Worm (Caenorhabditis elegans) whole organism, midembryonic: ENCODE measurements around the gene gmeb-2.

Experiments
- T22C8.4 ChIP-seq: fragments of 200-800 bp; sonication (Bioruptor generic); IDR thresholded peaks from 2 replicates; pipeline ENCODE4 v1.3.6; 2022; ENCODE audit warnings: missing genetic modification characterization, missing compliant biosample characterization
- cog-1 ChIP-seq: sonication (generic microtip); optimal IDR thresholded peaks from 2 replicates; lab custom pipeline; 2016; ENCODE audit warnings: missing genetic modification characterization, missing compliant biosample characterization
- flt-1 ChIP-seq: fragments of 200-800 bp; sonication (Bioruptor generic); IDR thresholded peaks from 2 replicates; pipeline ENCODE4 v1.3.6; 2022; ENCODE audit warnings: missing genetic modification characterization, missing compliant biosample characterization
- klf-2 ChIP-seq: fragments of 200-800 bp; sonication (Bioruptor generic); conservative IDR thresholded peaks from 2 replicates; pipeline ENCODE4 v1.3.6; 2022; ENCODE audit warnings: missing genetic modification reagents, missing genetic modification characterization, missing compliant biosample characterization
- med-1 ChIP-seq: sonication (generic microtip); optimal IDR thresholded peaks from 2 replicates; lab custom pipeline; 2017; ENCODE audit warnings: missing genetic modification characterization, mild to moderate bottlenecking, missing compliant biosample characterization, antibody characterized with exemption, missing genetic modification reagents; ENCODE audit not compliant: insufficient read depth
- ref-1 ChIP-seq: fragments of 200-800 bp; sonication (Bioruptor generic); conservative IDR thresholded peaks from 2 replicates; pipeline ENCODE4 v1.3.6; 2022; ENCODE audit warnings: missing genetic modification reagents, missing genetic modification characterization, missing compliant biosample characterization
- tab-1 ChIP-seq: fragments of 200-800 bp; sonication (Bioruptor generic); IDR thresholded peaks from 2 replicates; pipeline ENCODE4 v1.3.6; 2022; ENCODE audit warnings: missing genetic modification characterization, missing compliant biosample characterization
- ztf-23 ChIP-seq: fragments of 200-800 bp; sonication (Bioruptor generic); IDR thresholded peaks from 2 replicates; pipeline ENCODE4 v1.3.6; 2022; ENCODE audit warnings: missing genetic modification reagents, missing genetic modification characterization, missing compliant biosample characterization
- ztf-29 ChIP-seq: fragments of 200-800 bp; sonication (Bioruptor generic); IDR thresholded peaks from 2 replicates; pipeline ENCODE4 v1.3.6; 2022; ENCODE audit warnings: missing genetic modification reagents, missing genetic modification characterization, missing compliant biosample characterization

The gmeb-2 gene

ce11 chrX:15919372-15919771, 40.5 kb downstream of the gmeb-2 start, which contains the start of gene F31B9.7:
Gene F31B9.7, plus strand, starts transcription at chrX:15919672.
- TF ChIP-seq ref-1 (GFP tag; lab: Robert Waterston, UW) (no peak), klf-2 (GFP tag; lab: Robert Waterston, UW) (no peak), med-1 (no peak), cog-1 (tag; lab: Kevin White, UChicago) (no peak)

ce11 chrX:15923440-15923839, 44.6 kb downstream of the gmeb-2 start, which contains the start of gene F31B9.3:
Gene F31B9.3, plus strand, starts transcription at chrX:15923740.
- TF ChIP-seq ztf-29 (GFP tag; lab: Robert Waterston, UW): no peak
- no peak for TF ChIP-seq klf-2 (GFP tag; lab: Robert Waterston, UW)
- no peak for TF ChIP-seq ztf-23
- TF ChIP-seq cog-1 (tag; lab: Kevin White, UChicago): no peak
- TF ChIP-seq T22C8.4: no peak

ce11 chrX:15932859-15933258, 54.0 kb downstream of the gmeb-2 start:
- TF ChIP-seq T22C8.4: no peak
- no peak for TF ChIP-seq flt-1 (GFP tag; lab: Robert Waterston, UW)
- no peak for TF ChIP-seq tab-1 (GFP tag; lab: Robert Waterston, UW)
- TF ChIP-seq ref-1 (GFP tag; lab: Robert Waterston, UW): no peak
